Fruit fly (Drosophila melanogaster) whole organism, embryonic: ENCODE data around the gene Gr98c.

Experiments
- BEAF-32 ChIP-seq: fragments of 200-800 bp; sonication (Bioruptor generic); optimal IDR thresholded peaks from 3 replicates; lab custom pipeline; 2017; ENCODE audit warnings: missing biosample characterization, missing genetic modification characterization, mild to moderate bottlenecking, moderate library complexity, missing genetic modification reagents
- Bdp1 ChIP-seq: fragments of 200-800 bp; sonication (Bioruptor generic); optimal IDR thresholded peaks from 3 replicates; lab custom pipeline; 2016; ENCODE audit warnings: missing biosample characterization, missing genetic modification characterization
- C15 ChIP-seq: fragments of 200-800 bp; sonication (Bioruptor generic); IDR thresholded peaks from 3 replicates; pipeline ENCODE4 v1.3.6; 2022; ENCODE audit warnings: missing biosample characterization, missing genetic modification characterization
- CG1024 ChIP-seq: fragments of 200-800 bp; sonication (Bioruptor generic); IDR thresholded peaks from 2 replicates; pipeline ENCODE4 v1.3.6; 2022; ENCODE audit warnings: missing biosample characterization, missing genetic modification characterization
- CG10431 ChIP-seq: fragments of 200-800 bp; sonication (Bioruptor generic); optimal IDR thresholded peaks from 3 replicates; lab custom pipeline; 2018; ENCODE audit warnings: missing biosample characterization, mild to moderate bottlenecking, missing genetic modification characterization
- CG10979 ChIP-seq: fragments of 200-800 bp; sonication (Bioruptor generic); optimal IDR thresholded peaks from 2 replicates; lab custom pipeline; 2018; ENCODE audit warnings: missing biosample characterization, mild to moderate bottlenecking, missing genetic modification characterization, moderate library complexity
- CG11085 ChIP-seq: fragments of 200-800 bp; sonication (Bioruptor generic); IDR thresholded peaks from 2 replicates; pipeline ENCODE4 v1.3.6; 2022; ENCODE audit warnings: missing biosample characterization, missing genetic modification characterization
- CG11456 ChIP-seq: fragments of 200-800 bp; sonication (Bioruptor generic); IDR thresholded peaks from 3 replicates; pipeline ENCODE4 v1.3.6; 2022; ENCODE audit warnings: missing biosample characterization, missing genetic modification characterization
- CG11695 ChIP-seq: fragments of 200-800 bp; sonication (Bioruptor generic); IDR thresholded peaks from 3 replicates; pipeline ENCODE4 v1.3.6; 2022; ENCODE audit warnings: missing biosample characterization, missing genetic modification characterization
- CG11696 ChIP-seq: fragments of 200-800 bp; sonication (Bioruptor generic); IDR thresholded peaks from 2 replicates; pipeline ENCODE4 v1.3.6; 2022; ENCODE audit warnings: missing biosample characterization, missing genetic modification characterization
- CG12104 ChIP-seq: fragments of 200-800 bp; sonication (Bioruptor generic); optimal IDR thresholded peaks from 3 replicates; lab custom pipeline; 2016; ENCODE audit warnings: missing biosample characterization, missing genetic modification characterization
- CG14050 ChIP-seq: fragments of 200-800 bp; sonication (Bioruptor generic); IDR thresholded peaks from 3 replicates; pipeline ENCODE4 v1.3.6; 2022; ENCODE audit warnings: missing biosample characterization, missing genetic modification characterization
- CG15011 ChIP-seq: fragments of 200-800 bp; sonication (Bioruptor generic); optimal IDR thresholded peaks from 3 replicates; lab custom pipeline; 2018; ENCODE audit warnings: missing biosample characterization, mild to moderate bottlenecking, missing genetic modification characterization
- CG15514 ChIP-seq: fragments of 200-800 bp; sonication (Bioruptor generic); optimal IDR thresholded peaks from 3 replicates; lab custom pipeline; 2017; ENCODE audit warnings: missing biosample characterization, missing genetic modification characterization, mild to moderate bottlenecking, moderate library complexity, missing genetic modification reagents
- CG1602 ChIP-seq: fragments of 200-800 bp; sonication (Bioruptor generic); optimal IDR thresholded peaks from 3 replicates; lab custom pipeline; 2016; ENCODE audit warnings: missing biosample characterization, missing genetic modification characterization
- CG17186 ChIP-seq: fragments of 200-800 bp; sonication (Bioruptor generic); optimal IDR thresholded peaks from 3 replicates; lab custom pipeline; 2017; ENCODE audit warnings: missing biosample characterization, missing genetic modification reagents, missing genetic modification characterization
- CG17328 ChIP-seq: fragments of 200-800 bp; sonication (Bioruptor generic); IDR thresholded peaks from 2 replicates; pipeline ENCODE4 v1.3.6; 2022; ENCODE audit warnings: missing biosample characterization, missing genetic modification characterization
- CG17568 ChIP-seq: fragments of 200-800 bp; sonication (Bioruptor generic); optimal IDR thresholded peaks from 2 replicates; lab custom pipeline; 2018; ENCODE audit warnings: missing biosample characterization, mild to moderate bottlenecking, missing genetic modification characterization, moderate library complexity
- CG18599 ChIP-seq: fragments of 200-800 bp; sonication (Bioruptor generic); optimal IDR thresholded peaks from 3 replicates; lab custom pipeline; 2017; ENCODE audit warnings: missing biosample characterization, missing genetic modification characterization, mild to moderate bottlenecking, moderate library complexity, missing genetic modification reagents
- CG18764 ChIP-seq: fragments of 200-800 bp; sonication (Bioruptor generic); optimal IDR thresholded peaks from 3 replicates; lab custom pipeline; 2016; ENCODE audit warnings: missing biosample characterization, missing genetic modification characterization
- CG33557 ChIP-seq: fragments of 200-800 bp; sonication (Bioruptor generic); optimal IDR thresholded peaks from 2 replicates; lab custom pipeline; 2019; ENCODE audit warnings: missing biosample characterization, mild to moderate bottlenecking, missing genetic modification characterization, moderate library complexity
- CG5953 ChIP-seq: fragments of 200-800 bp; sonication (Bioruptor generic); IDR thresholded peaks from 2 replicates; pipeline ENCODE4 v1.3.6; 2022; ENCODE audit warnings: missing biosample characterization, missing genetic modification characterization
- CG7928 ChIP-seq: fragments of 200-800 bp; sonication (Bioruptor generic); optimal IDR thresholded peaks from 2 replicates; lab custom pipeline; 2017; ENCODE audit warnings: missing biosample characterization, mild to moderate bottlenecking, missing genetic modification characterization
- CG8478 ChIP-seq: fragments of >200 bp; optimal IDR thresholded peaks from 2 replicates; lab custom pipeline; 2018
- CG8944 ChIP-seq: fragments of 200-800 bp; sonication (Bioruptor generic); optimal IDR thresholded peaks from 3 replicates; lab custom pipeline; 2016; ENCODE audit warnings: missing biosample characterization, missing genetic modification characterization
- Fer1 ChIP-seq: fragments of 200-800 bp; sonication (Bioruptor generic); optimal IDR thresholded peaks from 2 replicates; lab custom pipeline; 2017; ENCODE audit warnings: missing biosample characterization, mild to moderate bottlenecking, missing genetic modification characterization
- Hey ChIP-seq: fragments of 200-800 bp; sonication (Bioruptor generic); optimal IDR thresholded peaks from 3 replicates; lab custom pipeline; 2018; ENCODE audit warnings: missing biosample characterization, mild to moderate bottlenecking, missing genetic modification characterization
- MBD-R2 ChIP-seq: fragments of 200-800 bp; sonication (Bioruptor generic); IDR thresholded peaks from 2 replicates; pipeline ENCODE4 v1.3.6; 2022; ENCODE audit warnings: missing biosample characterization, missing genetic modification characterization
- NK7.1 ChIP-seq: fragments of 200-800 bp; sonication (Bioruptor generic); optimal IDR thresholded peaks from 3 replicates; lab custom pipeline; 2016; ENCODE audit warnings: missing biosample characterization, missing genetic modification characterization
- Oli ChIP-seq: fragments of 200-800 bp; sonication (Bioruptor generic); optimal IDR thresholded peaks from 2 replicates; lab custom pipeline; 2018; ENCODE audit warnings: missing biosample characterization, mild to moderate bottlenecking, missing genetic modification characterization, moderate library complexity
- Ravus ChIP-seq: fragments of 200-800 bp; sonication (Bioruptor generic); IDR thresholded peaks from 2 replicates; pipeline ENCODE4 v1.3.6; 2022; ENCODE audit warnings: missing biosample characterization, missing genetic modification characterization
- Side ChIP-seq: fragments of 200-800 bp; sonication (Bioruptor generic); optimal IDR thresholded peaks from 2 replicates; lab custom pipeline; 2016; ENCODE audit warnings: missing biosample characterization, missing genetic modification characterization
- Sin3A ChIP-seq: fragments of >200 bp; optimal IDR thresholded peaks from 2 replicates; lab custom pipeline; 2018
- Six4 ChIP-seq: fragments of 200-800 bp; sonication (Bioruptor generic); optimal IDR thresholded peaks from 2 replicates; lab custom pipeline; 2016; ENCODE audit warnings: missing biosample characterization, missing genetic modification characterization
- Ssrp ChIP-seq: fragments of 200-800 bp; sonication (Bioruptor generic); optimal IDR thresholded peaks from 2 replicates; lab custom pipeline; 2018; ENCODE audit warnings: missing biosample characterization, mild to moderate bottlenecking, missing genetic modification characterization, moderate library complexity
- Vsx1 ChIP-seq: fragments of 200-800 bp; sonication (Bioruptor generic); optimal IDR thresholded peaks from 2 replicates; lab custom pipeline; 2017; ENCODE audit warnings: missing biosample characterization, mild to moderate bottlenecking, missing genetic modification characterization, missing genetic modification reagents
- cad ChIP-seq: fragments of >200 bp; optimal IDR thresholded peaks from 2 replicates; lab custom pipeline; 2017; ENCODE audit warnings: missing biosample characterization, missing genetic modification characterization
- cg ChIP-seq: fragments of 200-800 bp; sonication (Bioruptor generic); optimal IDR thresholded peaks from 3 replicates; lab custom pipeline; 2019; ENCODE audit warnings: missing biosample characterization, mild to moderate bottlenecking, missing genetic modification characterization, moderate library complexity
- chn ChIP-seq: fragments of 200-800 bp; sonication (Bioruptor generic); optimal IDR thresholded peaks from 2 replicates; lab custom pipeline; 2016; ENCODE audit warnings: missing biosample characterization, missing genetic modification characterization
- ewg ChIP-seq: fragments of 200-800 bp; sonication (Bioruptor generic); optimal IDR thresholded peaks from 3 replicates; lab custom pipeline; 2017; ENCODE audit warnings: mild to moderate bottlenecking, missing biosample characterization, missing genetic modification reagents, missing genetic modification characterization
- fru ChIP-seq: fragments of >200 bp; optimal IDR thresholded peaks from 2 replicates; lab custom pipeline; 2017
- gce ChIP-seq: fragments of 200-800 bp; sonication (Bioruptor generic); IDR thresholded peaks from 3 replicates; pipeline ENCODE4 v1.3.6; 2022; ENCODE audit warnings: missing biosample characterization, missing genetic modification characterization
- grn ChIP-seq: fragments of 200-800 bp; sonication (Bioruptor generic); optimal IDR thresholded peaks from 3 replicates; lab custom pipeline; 2017; ENCODE audit warnings: missing biosample characterization, missing genetic modification characterization
- ind ChIP-seq: fragments of 200-800 bp; sonication (Bioruptor generic); optimal IDR thresholded peaks from 3 replicates; lab custom pipeline; 2016; ENCODE audit warnings: missing biosample characterization, missing genetic modification characterization
- inv ChIP-seq: fragments of 200-800 bp; sonication (Bioruptor generic); IDR thresholded peaks from 2 replicates; pipeline ENCODE4 v1.3.6; 2022; ENCODE audit warnings: missing biosample characterization, missing genetic modification characterization; ENCODE audit not compliant: partially characterized antibody
- kni ChIP-seq: fragments of 200-800 bp; sonication (Bioruptor generic); optimal IDR thresholded peaks from 3 replicates; lab custom pipeline; 2017; ENCODE audit warnings: mild to moderate bottlenecking, missing biosample characterization, missing genetic modification reagents, missing genetic modification characterization
- lbe ChIP-seq: fragments of 200-800 bp; sonication (Bioruptor generic); optimal IDR thresholded peaks from 2 replicates; lab custom pipeline; 2016; ENCODE audit warnings: missing biosample characterization, mild to moderate bottlenecking, missing genetic modification characterization
- org-1 ChIP-seq: fragments of 200-800 bp; sonication (Bioruptor generic); optimal IDR thresholded peaks from 2 replicates; lab custom pipeline; 2017; ENCODE audit warnings: missing biosample characterization, missing genetic modification characterization
- slou ChIP-seq: fragments of 200-800 bp; sonication (Bioruptor generic); optimal IDR thresholded peaks from 3 replicates; lab custom pipeline; 2016; ENCODE audit warnings: missing biosample characterization, missing genetic modification characterization
- sug ChIP-seq: fragments of 200-800 bp; optimal IDR thresholded peaks from 2 replicates; lab custom pipeline; 2019; ENCODE audit warnings: missing biosample characterization, mild to moderate bottlenecking, missing genetic modification characterization, moderate library complexity
- tll ChIP-seq, 2 experiments: fragments of 200-800 bp in 1 of 2; fragments of >200 bp in 1 of 2; sonication (Bioruptor generic) in 1 of 2; optimal IDR thresholded peaks; 2 replicates each; lab custom pipeline; 2017 to 2019; ENCODE audit warnings: missing biosample characterization in 2 of 2, missing genetic modification characterization in 2 of 2, mild to moderate bottlenecking in 1 of 2, moderate library complexity in 1 of 2
- zen ChIP-seq: fragments of 200-800 bp; sonication (Bioruptor generic); optimal IDR thresholded peaks from 3 replicates; lab custom pipeline; 2018; ENCODE audit warnings: missing biosample characterization, mild to moderate bottlenecking, missing genetic modification characterization, moderate library complexity

Gr98c gene

dm6 chr3R:27581890-27582487 lies 37.7 kb downstream of the Gr98c start, which contains the start of gene wdb (continued):
- no peak for TF ChIP-seq CG11696 (GFP tag; lab: Robert Waterston, UW)
- no peak for TF ChIP-seq CG11085 (GFP tag; lab: Robert Waterston, UW)
- peak; percentile 43 for TF ChIP-seq Side
- TF ChIP-seq zen (tag; lab: Kevin White, UChicago): no peak
- TF ChIP-seq Sin3A: peak; percentile 32
- TF ChIP-seq Six4 (GFP tag; lab: Kevin White, UChicago): peak; percentile 24
- no peak for TF ChIP-seq CG5953
- no peak for TF ChIP-seq CG7928 (GFP tag; lab: Kevin White, UChicago)
- TF ChIP-seq slou (GFP tag; lab: Kevin White, UChicago): peak; percentile 9
- TF ChIP-seq CG17568 (GFP tag; lab: Kevin White, UChicago): no peak
- TF ChIP-seq CG15514 (GFP tag; lab: Kevin White, UChicago): peak; percentile 16
- peak; percentile 5 for TF ChIP-seq CG1602 (GFP tag; lab: Kevin White, UChicago)
- TF ChIP-seq Fer1 (GFP tag; lab: Kevin White, UChicago): no peak
- TF ChIP-seq fru (lab: Kevin White, UChicago): no peak
- no peak for TF ChIP-seq C15 (GFP tag; lab: Robert Waterston, UW)
- TF ChIP-seq CG18764 (GFP tag; lab: Kevin White, UChicago): no peak
- TF ChIP-seq ewg (GFP tag; lab: Kevin White, UChicago): no peak
- TF ChIP-seq Hey (tag; lab: Kevin White, UChicago): no peak
- peak; percentile 41 for TF ChIP-seq chn (GFP tag; lab: Kevin White, UChicago)
- TF ChIP-seq Bdp1 (GFP tag; lab: Kevin White, UChicago): peak; percentile 17
- no peak for TF ChIP-seq CG14050
- TF ChIP-seq NK7.1: peak; percentile 10
- TF ChIP-seq inv (GFP tag; lab: Robert Waterston, UW): no peak
- no peak for TF ChIP-seq CG8478
- no peak for TF ChIP-seq CG10431 (GFP tag; lab: Kevin White, UChicago)
- TF ChIP-seq grn (GFP tag; lab: Kevin White, UChicago): no peak
- TF ChIP-seq ind: peak; percentile 61
- no peak for TF ChIP-seq MBD-R2 (GFP tag; lab: Robert Waterston, UW)
- peak; percentile 24 for TF ChIP-seq cg (GFP tag; lab: Kevin White, UChicago)
- TF ChIP-seq tll (GFP tag; optimal IDR thresholded peaks at IDR 0.05; lab: Kevin White, UChicago): no peak
- TF ChIP-seq CG17328 (GFP tag; lab: Robert Waterston, UW): no peak
- no peak for TF ChIP-seq cad
- TF ChIP-seq CG15011 (GFP tag; lab: Kevin White, UChicago): no peak
- no peak for TF ChIP-seq CG10979 (tag; lab: Kevin White, UChicago)
- no peak for TF ChIP-seq CG33557 (GFP tag; lab: Kevin White, UChicago)
- TF ChIP-seq CG11695 (GFP tag; lab: Robert Waterston, UW): no peak
- no peak for TF ChIP-seq BEAF-32
- no peak for TF ChIP-seq Ssrp (tag; lab: Kevin White, UChicago)
- no peak for TF ChIP-seq CG1024 (GFP tag; lab: Robert Waterston, UW)
- no peak for TF ChIP-seq org-1 (GFP tag; lab: Kevin White, UChicago)
- TF ChIP-seq Vsx1 (GFP tag; lab: Kevin White, UChicago): no peak
- peak; percentile 10 for TF ChIP-seq CG18599
- no peak for TF ChIP-seq CG17186 (GFP tag; lab: Kevin White, UChicago)
- TF ChIP-seq sug: no peak
- peak; percentile 57 for TF ChIP-seq CG8944 (GFP tag; lab: Kevin White, UChicago)
- TF ChIP-seq Oli (tag; lab: Kevin White, UChicago): no peak
- TF ChIP-seq CG11456 (GFP tag; lab: Robert Waterston, UW): no peak
- TF ChIP-seq gce (GFP tag; lab: Robert Waterston, UW): no peak
- TF ChIP-seq Ravus (GFP tag; lab: Robert Waterston, UW): no peak
- no peak for TF ChIP-seq CG12104 (GFP tag; lab: Kevin White, UChicago)
- TF ChIP-seq lbe (GFP tag; lab: Kevin White, UChicago): peak; percentile 10
- TF ChIP-seq kni: no peak
